Fruit fly (Drosophila melanogaster) whole organism, embryonic: ENCODE data around the gene cry.

Experiments
- ATbp ChIP-seq: fragments of 200-800 bp; sonication (Bioruptor generic); optimal IDR thresholded peaks from 2 replicates; lab custom pipeline; 2017; ENCODE audit warnings: missing biosample characterization, mild to moderate bottlenecking, missing genetic modification characterization, missing genetic modification reagents
- CG10274 ChIP-seq: fragments of 200-800 bp; sonication (Bioruptor generic); optimal IDR thresholded peaks from 3 replicates; lab custom pipeline; 2017; ENCODE audit warnings: missing biosample characterization, mild to moderate bottlenecking, missing genetic modification characterization
- CG10431 ChIP-seq: fragments of 200-800 bp; sonication (Bioruptor generic); optimal IDR thresholded peaks from 3 replicates; lab custom pipeline; 2018; ENCODE audit warnings: missing biosample characterization, mild to moderate bottlenecking, missing genetic modification characterization
- CG11398 ChIP-seq: fragments of 200-800 bp; sonication (Bioruptor generic); optimal IDR thresholded peaks from 2 replicates; lab custom pipeline; 2016; ENCODE audit warnings: missing biosample characterization, missing genetic modification characterization
- CG13287 ChIP-seq: fragments of 200-800 bp; sonication (Bioruptor generic); IDR thresholded peaks from 2 replicates; pipeline ENCODE4 v1.3.6; 2022; ENCODE audit warnings: missing biosample characterization, missing genetic modification characterization; ENCODE audit not compliant: partially characterized antibody
- CG14050 ChIP-seq: fragments of 200-800 bp; sonication (Bioruptor generic); IDR thresholded peaks from 3 replicates; pipeline ENCODE4 v1.3.6; 2022; ENCODE audit warnings: missing biosample characterization, missing genetic modification characterization
- CG15479 ChIP-seq: fragments of 200-800 bp; sonication (Bioruptor generic); optimal IDR thresholded peaks from 3 replicates; lab custom pipeline; 2019; ENCODE audit warnings: missing biosample characterization, mild to moderate bottlenecking, missing genetic modification characterization, moderate library complexity
- CG15601 ChIP-seq: fragments of 200-800 bp; sonication (Bioruptor generic); optimal IDR thresholded peaks from 3 replicates; lab custom pipeline; 2019; ENCODE audit warnings: missing biosample characterization, mild to moderate bottlenecking, missing genetic modification characterization, moderate library complexity
- CG15696 ChIP-seq: fragments of 200-800 bp; sonication (Bioruptor generic); optimal IDR thresholded peaks from 2 replicates; lab custom pipeline; 2019; ENCODE audit warnings: missing biosample characterization, mild to moderate bottlenecking, missing genetic modification characterization, moderate library complexity
- CG17385 ChIP-seq: fragments of 200-800 bp; sonication (Bioruptor generic); optimal IDR thresholded peaks from 3 replicates; lab custom pipeline; 2018; ENCODE audit warnings: missing biosample characterization, mild to moderate bottlenecking, missing genetic modification characterization
- CG18476 ChIP-seq: fragments of 200-800 bp; sonication (Bioruptor generic); optimal IDR thresholded peaks from 2 replicates; lab custom pipeline; 2016; ENCODE audit warnings: missing biosample characterization, mild to moderate bottlenecking, missing genetic modification characterization
- CG31224 ChIP-seq: fragments of 200-800 bp; sonication (Bioruptor generic); IDR thresholded peaks from 2 replicates; pipeline ENCODE4 v1.3.6; 2022; ENCODE audit warnings: missing biosample characterization, missing genetic modification characterization
- CG33557 ChIP-seq: fragments of 200-800 bp; sonication (Bioruptor generic); optimal IDR thresholded peaks from 2 replicates; lab custom pipeline; 2019; ENCODE audit warnings: missing biosample characterization, mild to moderate bottlenecking, missing genetic modification characterization, moderate library complexity
- CG5180 ChIP-seq: fragments of 200-800 bp; sonication (Bioruptor generic); optimal IDR thresholded peaks from 3 replicates; lab custom pipeline; 2017; ENCODE audit warnings: missing biosample characterization, missing genetic modification characterization, mild to moderate bottlenecking, moderate library complexity, missing genetic modification reagents
- CG8388 ChIP-seq: fragments of 200-800 bp; sonication (Bioruptor generic); optimal IDR thresholded peaks from 2 replicates; lab custom pipeline; 2019; ENCODE audit warnings: missing biosample characterization, mild to moderate bottlenecking, missing genetic modification characterization, moderate library complexity
- CG8765 ChIP-seq: fragments of 200-800 bp; sonication (Bioruptor generic); IDR thresholded peaks from 2 replicates; pipeline ENCODE4 v1.3.6; 2022; ENCODE audit warnings: missing biosample characterization, missing genetic modification characterization
- CG9437 ChIP-seq: fragments of 200-800 bp; sonication (Bioruptor generic); optimal IDR thresholded peaks from 2 replicates; lab custom pipeline; 2018; ENCODE audit warnings: missing biosample characterization, mild to moderate bottlenecking, missing genetic modification characterization
- CHES-1-like ChIP-seq: fragments of 200-800 bp; sonication (Bioruptor generic); optimal IDR thresholded peaks from 2 replicates; lab custom pipeline; 2016; ENCODE audit warnings: missing biosample characterization, missing genetic modification characterization
- CTCF ChIP-seq: fragments of 200-800 bp; sonication (Bioruptor generic); optimal IDR thresholded peaks from 2 replicates; lab custom pipeline; 2017; ENCODE audit warnings: missing biosample characterization, mild to moderate bottlenecking, missing genetic modification characterization, moderate library complexity
- D ChIP-seq, 2 experiments: fragments of 200-800 bp in 1 of 2; fragments of >200 bp in 1 of 2; sonication (Bioruptor generic) in 1 of 2; optimal IDR thresholded peaks; 2 replicates in 1 of 2; 3 replicates in 1 of 2; lab custom pipeline; 2017; ENCODE audit warnings: mild to moderate bottlenecking in 1 of 2, missing biosample characterization in 1 of 2, missing genetic modification characterization in 1 of 2, missing genetic modification reagents in 1 of 2
- Dek ChIP-seq: fragments of 200-800 bp; sonication (Bioruptor generic); optimal IDR thresholded peaks from 3 replicates; lab custom pipeline; 2019; ENCODE audit warnings: missing biosample characterization, mild to moderate bottlenecking, missing genetic modification characterization, moderate library complexity
- Doc3 ChIP-seq: fragments of 200-800 bp; sonication (Bioruptor generic); IDR thresholded peaks from 3 replicates; pipeline ENCODE4 v1.3.6; 2022; ENCODE audit warnings: missing biosample characterization, missing genetic modification characterization; ENCODE audit not compliant: partially characterized antibody
- HmgD ChIP-seq: fragments of 200-800 bp; sonication (Bioruptor generic); optimal IDR thresholded peaks from 3 replicates; lab custom pipeline; 2016; ENCODE audit warnings: missing biosample characterization, missing genetic modification characterization
- Hmx ChIP-seq: fragments of 200-800 bp; sonication (Bioruptor generic); optimal IDR thresholded peaks from 2 replicates; lab custom pipeline; 2016; ENCODE audit warnings: missing biosample characterization, missing genetic modification characterization
- Mes4 ChIP-seq: fragments of 200-800 bp; sonication (Bioruptor generic); optimal IDR thresholded peaks from 2 replicates; lab custom pipeline; 2016; ENCODE audit warnings: missing biosample characterization, missing genetic modification characterization
- Pdp1 ChIP-seq, 2 experiments: fragments of 200-800 bp; sonication (Bioruptor generic); optimal IDR thresholded peaks; 3 replicates each; lab custom pipeline; 2016; ENCODE audit warnings: missing biosample characterization in 2 of 2, missing genetic modification characterization in 2 of 2, mild to moderate bottlenecking in 1 of 2, moderate library complexity in 1 of 2
- YL-1 ChIP-seq: fragments of 200-800 bp; sonication (Bioruptor generic); optimal IDR thresholded peaks from 3 replicates; lab custom pipeline; 2017; ENCODE audit warnings: missing biosample characterization, mild to moderate bottlenecking, missing genetic modification characterization
- ara ChIP-seq: fragments of 200-800 bp; sonication (Bioruptor generic); IDR thresholded peaks from 2 replicates; pipeline ENCODE4 v1.3.6; 2022; ENCODE audit warnings: missing biosample characterization, missing genetic modification characterization
- cad ChIP-seq: fragments of >200 bp; optimal IDR thresholded peaks from 2 replicates; lab custom pipeline; 2017; ENCODE audit warnings: missing biosample characterization, missing genetic modification characterization
- cwo ChIP-seq: fragments of 200-800 bp; sonication (Bioruptor generic); optimal IDR thresholded peaks from 3 replicates; lab custom pipeline; 2017; ENCODE audit warnings: missing biosample characterization, missing genetic modification characterization, mild to moderate bottlenecking, moderate library complexity, missing genetic modification reagents
- dmrt11E ChIP-seq: fragments of 200-800 bp; sonication (Bioruptor generic); optimal IDR thresholded peaks from 3 replicates; lab custom pipeline; 2018; ENCODE audit warnings: missing biosample characterization, mild to moderate bottlenecking, missing genetic modification characterization, moderate library complexity
- ems ChIP-seq: fragments of 200-800 bp; sonication (Bioruptor generic); optimal IDR thresholded peaks from 3 replicates; lab custom pipeline; 2016; ENCODE audit warnings: missing biosample characterization, missing genetic modification characterization
- grau ChIP-seq: fragments of 200-800 bp; optimal IDR thresholded peaks from 3 replicates; lab custom pipeline; 2019; ENCODE audit warnings: missing biosample characterization, mild to moderate bottlenecking, missing genetic modification characterization, moderate library complexity
- grn ChIP-seq: fragments of 200-800 bp; sonication (Bioruptor generic); optimal IDR thresholded peaks from 3 replicates; lab custom pipeline; 2017; ENCODE audit warnings: missing biosample characterization, missing genetic modification characterization
- klu ChIP-seq: fragments of 200-800 bp; sonication (Bioruptor generic); IDR thresholded peaks from 2 replicates; pipeline ENCODE4 v1.3.6; 2022; ENCODE audit warnings: missing biosample characterization, missing genetic modification characterization
- lmd ChIP-seq: fragments of 200-800 bp; sonication (Bioruptor generic); IDR thresholded peaks from 2 replicates; pipeline ENCODE4 v1.3.6; 2022; ENCODE audit warnings: missing biosample characterization, missing genetic modification characterization
- org-1 ChIP-seq: fragments of 200-800 bp; sonication (Bioruptor generic); optimal IDR thresholded peaks from 2 replicates; lab custom pipeline; 2017; ENCODE audit warnings: missing biosample characterization, missing genetic modification characterization
- pnt ChIP-seq: fragments of 200-800 bp; sonication (Bioruptor generic); optimal IDR thresholded peaks from 3 replicates; lab custom pipeline; 2016; ENCODE audit warnings: missing biosample characterization, missing genetic modification characterization
- schlank ChIP-seq: fragments of 200-800 bp; sonication (Bioruptor generic); optimal IDR thresholded peaks from 2 replicates; lab custom pipeline; 2018; ENCODE audit warnings: missing biosample characterization, mild to moderate bottlenecking, missing genetic modification characterization
- sd ChIP-seq: fragments of 200-800 bp; sonication (Bioruptor generic); optimal IDR thresholded peaks from 3 replicates; lab custom pipeline; 2018; ENCODE audit warnings: missing biosample characterization, mild to moderate bottlenecking, missing genetic modification characterization, moderate library complexity
- sr ChIP-seq: fragments of 200-800 bp; sonication (Bioruptor generic); IDR thresholded peaks from 3 replicates; pipeline ENCODE4 v1.3.6; 2022; ENCODE audit warnings: missing biosample characterization, missing genetic modification characterization
- tin ChIP-seq: fragments of 200-800 bp; sonication (Bioruptor generic); optimal IDR thresholded peaks from 3 replicates; lab custom pipeline; 2016; ENCODE audit warnings: missing biosample characterization, missing genetic modification characterization
- toy ChIP-seq: fragments of 200-800 bp; sonication (Bioruptor generic); IDR thresholded peaks from 2 replicates; pipeline ENCODE4 v1.3.6; 2022; ENCODE audit warnings: missing biosample characterization, missing genetic modification characterization
- trem ChIP-seq: fragments of 200-800 bp; optimal IDR thresholded peaks from 3 replicates; lab custom pipeline; 2019; ENCODE audit warnings: missing biosample characterization, mild to moderate bottlenecking, missing genetic modification characterization, moderate library complexity
- twi ChIP-seq: fragments of 200-800 bp; optimal IDR thresholded peaks from 2 replicates; lab custom pipeline; 2019; ENCODE audit warnings: missing biosample characterization, mild to moderate bottlenecking, missing genetic modification characterization, moderate library complexity
- zfh2 ChIP-seq: fragments of 200-800 bp; sonication (Bioruptor generic); optimal IDR thresholded peaks from 2 replicates; lab custom pipeline; 2016; ENCODE audit warnings: missing biosample characterization, missing genetic modification characterization

cry gene

DNA sequence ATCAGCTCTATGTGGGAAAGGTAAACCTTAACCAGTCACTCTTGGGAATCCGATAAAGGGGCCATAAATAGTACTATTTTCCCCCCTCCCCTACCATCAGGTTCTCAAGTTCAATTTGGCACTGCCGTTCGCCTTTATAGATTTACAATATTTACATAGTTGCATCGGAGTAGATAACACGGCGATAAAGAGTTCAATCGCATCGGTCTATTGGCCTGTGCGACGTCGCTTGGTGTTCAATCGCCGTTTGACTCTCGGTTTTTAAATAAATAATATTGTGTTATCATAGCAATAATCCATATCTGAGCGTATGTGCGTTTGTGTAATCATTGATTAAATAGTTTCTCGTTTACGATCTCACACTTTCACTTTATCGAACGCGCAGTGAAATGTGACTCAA lies 38.1 kb downstream of the cry start:
- no peak for TF ChIP-seq CG11398 (GFP tag; lab: Kevin White, UChicago)
- TF ChIP-seq cwo (GFP tag; lab: Kevin White, UChicago) = no peak
- no peak for TF ChIP-seq CG14050 (GFP tag; lab: Robert Waterston, UW)
- peak; percentile 18 for TF ChIP-seq CG33557 (GFP tag; lab: Kevin White, UChicago)
- TF ChIP-seq CG17385 (GFP tag; lab: Kevin White, UChicago) = no peak
- no peak for TF ChIP-seq toy (GFP tag; lab: Robert Waterston, UW)
- no peak for TF ChIP-seq CG13287 (GFP tag; lab: Robert Waterston, UW)
- TF ChIP-seq zfh2 (GFP tag; lab: Kevin White, UChicago) = no peak
- no peak for TF ChIP-seq Dek (tag; lab: Kevin White, UChicago)
- TF ChIP-seq sr = no peak
- no peak for TF ChIP-seq org-1 (GFP tag; lab: Kevin White, UChicago)
- TF ChIP-seq CG9437 (GFP tag; lab: Kevin White, UChicago) = no peak
- TF ChIP-seq ems (GFP tag; lab: Kevin White, UChicago) = no peak
- TF ChIP-seq CG10274 (GFP tag; lab: Kevin White, UChicago) = no peak
- TF ChIP-seq CG31224 (GFP tag; lab: Robert Waterston, UW) = no peak
- TF ChIP-seq grn = peak; percentile 59
- no peak for TF ChIP-seq CG10431 (GFP tag; lab: Kevin White, UChicago)
- TF ChIP-seq CG15601 (tag; lab: Kevin White, UChicago) = peak; percentile 52
- TF ChIP-seq D (optimal IDR thresholded peaks at IDR 0.05; lab: Kevin White, UChicago) = no peak
- no peak for TF ChIP-seq D (GFP tag; optimal IDR thresholded peaks at IDR 0.05; lab: Kevin White, UChicago)
- no peak for TF ChIP-seq tin (GFP tag; lab: Kevin White, UChicago)
- TF ChIP-seq trem (tag; lab: Kevin White, UChicago) = no peak
- no peak for TF ChIP-seq schlank (tag; lab: Kevin White, UChicago)
- no peak for TF ChIP-seq grau (tag; lab: Kevin White, UChicago)
- TF ChIP-seq HmgD = no peak
- TF ChIP-seq pnt = no peak
- peak; percentile 5 for TF ChIP-seq cad (GFP tag; lab: Kevin White, UChicago)
- no peak for TF ChIP-seq Hmx (GFP tag; lab: Kevin White, UChicago)
- peak in 1 of 2 experiments; percentile 82 for TF ChIP-seq Pdp1 (GFP tag; optimal IDR thresholded peaks at IDR 0.05; lab: Kevin White, UChicago)
- no peak for TF ChIP-seq lmd (GFP tag; lab: Robert Waterston, UW)
- peak; percentile 17 for TF ChIP-seq CG15696
- no peak for TF ChIP-seq CHES-1-like (GFP tag; lab: Kevin White, UChicago)
- no peak for TF ChIP-seq CG8388 (GFP tag; lab: Kevin White, UChicago)
- TF ChIP-seq CG18476 (GFP tag; lab: Kevin White, UChicago) = no peak
- TF ChIP-seq sd = no peak
- TF ChIP-seq twi (tag; lab: Kevin White, UChicago) = peak; percentile 33
- TF ChIP-seq CG8765 (GFP tag; lab: Robert Waterston, UW) = no peak
- TF ChIP-seq CG5180 (GFP tag; lab: Kevin White, UChicago) = no peak
- no peak for TF ChIP-seq klu
- no peak for TF ChIP-seq Mes4 (GFP tag; lab: Kevin White, UChicago)
- TF ChIP-seq dmrt11E (tag; lab: Kevin White, UChicago) = peak; percentile 14
- peak; percentile 50 for TF ChIP-seq CG15479 (GFP tag; lab: Kevin White, UChicago)
- TF ChIP-seq ATbp (GFP tag; lab: Kevin White, UChicago) = no peak
- TF ChIP-seq Doc3 (GFP tag; lab: Robert Waterston, UW) = no peak
- no peak for TF ChIP-seq ara (GFP tag; lab: Robert Waterston, UW)
- no peak for TF ChIP-seq CTCF (GFP tag; lab: Kevin White, UChicago)
- no peak for TF ChIP-seq YL-1 (GFP tag; lab: Kevin White, UChicago)
